Fruit fly (Drosophila melanogaster): ENCODE measurements around the gene Sf3a1.
A peak's percentile ranks its signal among the peaks of the same experiment; 100 is the strongest.

Gene Sf3a1

dm6 chr3R:16969361-16970355 lies 32.5 kb downstream of the Sf3a1 start (continued):
- TF ChIP-seq CG6175 (GFP tag; IDR thresholded peaks at IDR 0.05), result peak; percentile 55; the same call in 1 of the 3 replicates
- peak; percentile 50; the same call in 1 of the 2 replicates for TF ChIP-seq CG7372 (GFP tag; IDR thresholded peaks at IDR 0.05)
- TF ChIP-seq CG30020 (tag; optimal IDR thresholded peaks at IDR 0.05), result no peak
- peak; percentile 67 for TF ChIP-seq lilli (GFP tag; optimal IDR thresholded peaks at IDR 0.05)
- peak; percentile 69 for TF ChIP-seq CG17328 (GFP tag; IDR thresholded peaks at IDR 0.05)
- no peak for TF ChIP-seq dimm (GFP tag; IDR thresholded peaks at IDR 0.05)
- no peak for TF ChIP-seq CG14860 (GFP tag; IDR thresholded peaks at IDR 0.05; ENCODE audit: partially characterized antibody)
- TF ChIP-seq CG12236 (GFP tag; optimal IDR thresholded peaks at IDR 0.05), result no peak
- no peak for TF ChIP-seq fru (optimal IDR thresholded peaks at IDR 0.05)
- peak; percentile 31; the same call in 1 of the 2 replicates for TF ChIP-seq amos (GFP tag; IDR thresholded peaks at IDR 0.05; ENCODE audit: partially characterized antibody)
- peak; percentile 23 for TF ChIP-seq CG8290 (GFP tag; optimal IDR thresholded peaks at IDR 0.05)
- TF ChIP-seq CG8290 (tag; optimal IDR thresholded peaks at IDR 0.05), result no peak
- TF ChIP-seq aop (GFP tag; IDR thresholded peaks at IDR 0.05), result no peak
- peak; percentile 9 for TF ChIP-seq Mad (GFP tag; optimal IDR thresholded peaks at IDR 0.05)
- TF ChIP-seq stwl (tag; optimal IDR thresholded peaks at IDR 0.05), result no peak
- TF ChIP-seq CG11247 (GFP tag; IDR thresholded peaks at IDR 0.05), result no peak; the same call in 1 of the 2 replicates
- peak; percentile 63; the same call in 1 of the 2 replicates for TF ChIP-seq HLH3B (GFP tag; IDR thresholded peaks at IDR 0.05)
- TF ChIP-seq CG2199 (GFP tag; IDR thresholded peaks at IDR 0.05), result peak; percentile 40; the same call in 1 of the 3 replicates
- TF ChIP-seq CG1602 (GFP tag; optimal IDR thresholded peaks at IDR 0.05), result peak; percentile 50
- no peak for TF ChIP-seq CG31388 (GFP tag; optimal IDR thresholded peaks at IDR 0.05)
- no peak for TF ChIP-seq luna (GFP tag; optimal IDR thresholded peaks at IDR 0.05)
- TF ChIP-seq CG7786 (GFP tag; optimal IDR thresholded peaks at IDR 0.05), result no peak
- TF ChIP-seq CG3726 (GFP tag; IDR thresholded peaks at IDR 0.05), result no peak
- no peak for TF ChIP-seq hbn (GFP tag; IDR thresholded peaks at IDR 0.05; ENCODE audit: partially characterized antibody)
- no peak for TF ChIP-seq zfh2 (GFP tag; optimal IDR thresholded peaks at IDR 0.05)
- TF ChIP-seq Deaf1 (tag; optimal IDR thresholded peaks at IDR 0.05), result no peak
- no peak for TF ChIP-seq Nf-YA (GFP tag; IDR thresholded peaks at IDR 0.05)
- TF ChIP-seq CG12104 (GFP tag; optimal IDR thresholded peaks at IDR 0.05), result peak; percentile 63
- peak; percentile 8 for TF ChIP-seq CG9437 (GFP tag; optimal IDR thresholded peaks at IDR 0.05)
- peak; percentile 1 for TF ChIP-seq CG17912 (GFP tag; optimal IDR thresholded peaks at IDR 0.05)
- TF ChIP-seq Sry-β (GFP tag; optimal IDR thresholded peaks at IDR 0.05), result no peak
- peak; percentile 56 for TF ChIP-seq Six4 (GFP tag; optimal IDR thresholded peaks at IDR 0.05)
- TF ChIP-seq repo (GFP tag; optimal IDR thresholded peaks at IDR 0.05), result peak; percentile 0
- peak; percentile 62; the same call in 1 of the 3 replicates for TF ChIP-seq CG34422 (GFP tag; IDR thresholded peaks at IDR 0.05)
- TF ChIP-seq knrl (GFP tag; IDR thresholded peaks at IDR 0.05; ENCODE audit: partially characterized antibody), result peak; percentile 53; the same call in 1 of the 3 replicates
- TF ChIP-seq CG2202 (tag; optimal IDR thresholded peaks at IDR 0.05), result peak; percentile 31
- TF ChIP-seq Pdp1 (GFP tag; optimal IDR thresholded peaks at IDR 0.05), result peak in 1 of 2 experiments; percentile 25
- TF ChIP-seq h (optimal IDR thresholded peaks at IDR 0.05), result no peak
- TF ChIP-seq her (GFP tag; optimal IDR thresholded peaks at IDR 0.05), result no peak
- no peak; the same call in none of the 2 replicates for TF ChIP-seq CG5953 (GFP tag; IDR thresholded peaks at IDR 0.05)
- peak; percentile 13 for TF ChIP-seq CG31365 (tag; optimal IDR thresholded peaks at IDR 0.05)
- no peak for TF ChIP-seq D (optimal IDR thresholded peaks at IDR 0.05)
- peak; percentile 69 for TF ChIP-seq D (GFP tag; optimal IDR thresholded peaks at IDR 0.05)
- TF ChIP-seq CG12942 (GFP tag; optimal IDR thresholded peaks at IDR 0.05), result peak; percentile 16
- TF ChIP-seq grau (tag; optimal IDR thresholded peaks at IDR 0.05), result peak; percentile 69
- no peak for TF ChIP-seq ssp (GFP tag; IDR thresholded peaks at IDR 0.05)
- TF ChIP-seq CG2712 (tag; optimal IDR thresholded peaks at IDR 0.05), result peak; percentile 78
- no peak for TF ChIP-seq Hand (GFP tag; optimal IDR thresholded peaks at IDR 0.05)
- TF ChIP-seq gro (GFP tag; optimal IDR thresholded peaks at IDR 0.05), result no peak
- TF ChIP-seq tap (tag; optimal IDR thresholded peaks at IDR 0.05), result peak; percentile 47
